Worm (Caenorhabditis elegans) whole organism, L4/young adult: ENCODE results near the gene EGAP2.1.

Experiments used
- W03F9.2 ChIP-seq: fragments of 150-350 bp; optimal IDR thresholded peaks from 2 replicates; lab custom pipeline; 2014; ENCODE audit warnings: missing biosample characterization, missing genetic modification characterization
- him-1 ChIP-seq: sonication (generic microtip); optimal IDR thresholded peaks from 2 replicates; lab custom pipeline; 2016; ENCODE audit warnings: missing genotype, missing genetic modification reagents, missing genetic modification characterization, missing compliant biosample characterization

ce11 chrII:5226309-5226708, 4.9 kb upstream of the EGAP2.1 start:
- no peak for TF ChIP-seq him-1 (tag; lab: Kevin White, UChicago)
- TF ChIP-seq W03F9.2 = no peak
